Fruit fly (Drosophila melanogaster): Measurements from ENCODE around the gene RpL3.

DNA sequence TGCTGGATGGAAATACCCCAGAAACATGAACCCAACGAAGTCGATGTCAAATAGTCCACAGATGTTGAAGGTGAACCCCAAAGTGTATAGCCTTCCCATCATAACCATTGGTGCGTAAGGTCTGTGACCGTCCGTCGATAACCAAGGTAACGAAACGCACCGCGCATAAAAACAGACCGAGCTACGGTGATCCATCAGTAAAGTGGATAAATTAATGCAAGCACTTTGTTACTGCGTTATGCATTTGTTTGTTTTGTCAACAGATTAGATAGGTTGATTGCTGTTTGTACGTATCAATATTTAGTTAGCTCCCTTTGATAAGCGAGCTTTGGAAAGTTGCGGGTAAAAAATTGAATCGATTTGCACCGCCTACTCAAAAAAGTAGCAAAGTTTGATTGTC, 43.4 kb upstream of the RpL3 start:
- TF ChIP-seq fd96Ca (GFP tag; IDR thresholded peaks at IDR 0.05) (no peak), gl (tag; optimal IDR thresholded peaks at IDR 0.05) (no peak), Pif1A (GFP tag; optimal IDR thresholded peaks at IDR 0.05) (no peak), CG14655 (GFP tag; optimal IDR thresholded peaks at IDR 0.05) (no peak), CG9948 (tag; optimal IDR thresholded peaks at IDR 0.05) (no peak), CG32121 (GFP tag; IDR thresholded peaks at IDR 0.05) (no peak), CG8301 (tag; optimal IDR thresholded peaks at IDR 0.05) (no peak), CG10348 (GFP tag; IDR thresholded peaks at IDR 0.05) (no peak)

Data from whole organism, pupa.